Worm (Caenorhabditis elegans) whole organism, L4 larva: Measurements from ENCODE around the gene tag-120.

Experiments used
- F10B5.3 ChIP-seq: sonication (generic microtip); optimal IDR thresholded peaks from 2 replicates; lab custom pipeline; 2016; ENCODE audit warnings: mild to moderate bottlenecking, missing genetic modification characterization, missing compliant biosample characterization
- aly-2 ChIP-seq: sonication (generic microtip); optimal IDR thresholded peaks from 2 replicates; lab custom pipeline; 2018; ENCODE audit warnings: missing biosample characterization, missing genetic modification characterization
- ama-1 ChIP-seq: fragments of 150-350 bp; optimal IDR thresholded peaks from 2 replicates; lab custom pipeline; 2014; ENCODE audit warnings: inconsistent platforms, mixed read lengths
- daf-8 ChIP-seq: fragments of 200-800 bp; sonication (Bioruptor generic); IDR thresholded peaks from 2 replicates; pipeline ENCODE4 v1.3.6; 2022; ENCODE audit warnings: missing genetic modification characterization, missing compliant biosample characterization
- fos-1 ChIP-seq: fragments of 150-350 bp; optimal IDR thresholded peaks from 2 replicates; lab custom pipeline; 2014; ENCODE audit warnings: missing biosample characterization, missing genetic modification characterization
- lir-3 ChIP-seq: sonication (generic microtip); optimal IDR thresholded peaks from 2 replicates; lab custom pipeline; 2016; ENCODE audit warnings: mild to moderate bottlenecking, missing genetic modification characterization, missing compliant biosample characterization
- mdt-29 ChIP-seq: fragments of 200-800 bp; sonication (Bioruptor generic); IDR thresholded peaks from 2 replicates; pipeline ENCODE4 v1.3.6; 2022; ENCODE audit warnings: missing genetic modification reagents, missing genetic modification characterization, missing compliant biosample characterization
- nhr-41 ChIP-seq: fragments of 200-800 bp; sonication (Bioruptor generic); IDR thresholded peaks from 2 replicates; pipeline ENCODE4 v1.3.6; 2022; ENCODE audit warnings: missing genetic modification reagents, missing genetic modification characterization, missing compliant biosample characterization
- rbr-2 ChIP-seq: sonication (generic microtip); optimal IDR thresholded peaks from 2 replicates; lab custom pipeline; 2016; ENCODE audit warnings: missing genotype, missing genetic modification characterization, missing compliant biosample characterization
- zag-1 ChIP-seq: fragments of 150-350 bp; optimal IDR thresholded peaks from 2 replicates; lab custom pipeline; 2014; ENCODE audit warnings: missing biosample characterization, missing genetic modification characterization

- no peak for TF ChIP-seq nhr-41 (GFP tag; lab: Robert Waterston, UW)
- TF ChIP-seq fos-1 (tag; lab: Kevin White, UChicago), result no peak
- TF ChIP-seq daf-8 (GFP tag; lab: Robert Waterston, UW), result no peak
- TF ChIP-seq ama-1, result no peak
- no peak for TF ChIP-seq lir-3 (tag; lab: Kevin White, UChicago)
- no peak for TF ChIP-seq F10B5.3 (tag; lab: Kevin White, UChicago)
- TF ChIP-seq zag-1 (tag; lab: Kevin White, UChicago), result no peak
- TF ChIP-seq mdt-29 (GFP tag; lab: Robert Waterston, UW), result no peak
- no peak for TF ChIP-seq aly-2 (tag; lab: Kevin White, UChicago)
- TF ChIP-seq rbr-2 (tag; lab: Kevin White, UChicago), result no peak
These were observed 40.7 kb upstream of the tag-120 start, which contains the start of gene F58E6.4 for ce11 chrV:9750308-9750707.
